Worm (Caenorhabditis elegans) whole organism, mixed stage, embryonic: ENCODE data around the gene fzy-1.

Experiments used
- bed-3 ChIP-seq: fragments of 200-800 bp; sonication (Bioruptor generic); optimal IDR thresholded peaks from 3 replicates; lab custom pipeline; 2018; ENCODE audit warnings: mild to moderate bottlenecking, missing genetic modification characterization, moderate library complexity, missing compliant biosample characterization
- ceh-83 ChIP-seq: fragments of 200-800 bp; sonication (Bioruptor generic); optimal IDR thresholded peaks from 2 replicates; lab custom pipeline; 2018; ENCODE audit warnings: mild to moderate bottlenecking, missing genetic modification characterization, missing compliant biosample characterization
- elt-1 ChIP-seq: sonication (generic microtip); optimal IDR thresholded peaks from 2 replicates; lab custom pipeline; 2017; ENCODE audit warnings: missing genetic modification characterization, mild to moderate bottlenecking, missing compliant biosample characterization, antibody characterized with exemption, moderate library complexity, borderline replicate concordance; ENCODE audit not compliant: insufficient read depth
- lin-13 ChIP-seq: fragments of 150-350 bp; optimal IDR thresholded peaks from 2 replicates; lab custom pipeline; 2014; ENCODE audit warnings: missing biosample characterization, missing genetic modification characterization
- lsy-2 ChIP-seq: fragments of 150-350 bp; optimal IDR thresholded peaks from 2 replicates; lab custom pipeline; 2014; ENCODE audit warnings: missing biosample characterization, missing genetic modification characterization
- nhr-237 ChIP-seq: fragments of 150-350 bp; optimal IDR thresholded peaks from 2 replicates; lab custom pipeline; 2014; ENCODE audit warnings: missing biosample characterization, missing genetic modification characterization
- unc-39 ChIP-seq: fragments of 150-350 bp; optimal IDR thresholded peaks from 2 replicates; lab custom pipeline; 2014; ENCODE audit warnings: missing biosample characterization, missing genetic modification characterization

DNA sequence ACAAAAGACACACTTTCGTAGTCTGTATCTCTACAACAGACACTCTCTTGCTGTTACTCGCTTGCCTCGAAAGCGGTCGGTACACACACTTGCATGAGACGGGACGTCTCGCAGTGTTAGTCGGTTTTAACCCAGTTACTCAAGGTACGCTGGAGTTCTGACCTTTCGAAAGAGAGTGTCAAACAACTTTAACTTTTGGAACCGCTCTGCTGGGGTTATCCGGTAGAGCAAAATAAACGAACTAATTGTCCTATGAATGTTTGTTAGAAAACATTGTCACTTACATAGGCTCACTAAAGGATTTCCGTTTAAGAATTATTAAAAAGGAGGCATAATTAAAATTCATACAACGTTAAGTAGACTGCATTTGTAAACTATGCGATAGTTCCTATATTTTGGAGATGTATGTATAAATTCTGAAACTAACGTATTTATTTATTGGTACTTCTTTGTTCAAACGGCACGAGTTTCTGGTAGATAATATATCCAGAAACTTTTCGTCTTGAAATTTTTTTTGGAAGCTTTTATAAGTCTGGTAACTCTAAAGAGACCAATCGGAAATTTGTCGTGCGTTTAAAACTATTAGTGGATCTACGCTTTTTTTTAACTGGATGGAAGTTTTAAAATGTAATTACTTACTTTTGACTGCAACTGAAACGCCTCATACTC is 43.0 kb downstream of the fzy-1 start:
- TF ChIP-seq lsy-2 (tag; lab: Kevin White, UChicago): peak; percentile 84
- peak; percentile 55 for TF ChIP-seq unc-39 (tag; lab: Kevin White, UChicago)
- no peak for TF ChIP-seq elt-1
- TF ChIP-seq nhr-237 (tag; lab: Kevin White, UChicago): peak; percentile 92
- peak; percentile 65 for TF ChIP-seq bed-3 (GFP tag; lab: Kevin White, UChicago)
- peak; percentile 85 for TF ChIP-seq lin-13 (tag; lab: Kevin White, UChicago)
- peak; percentile 93 for TF ChIP-seq ceh-83 (GFP tag; lab: Kevin White, UChicago)
